Fruit fly (Drosophila melanogaster): Measurements from ENCODE around the gene gpp.

gpp gene

DNA sequence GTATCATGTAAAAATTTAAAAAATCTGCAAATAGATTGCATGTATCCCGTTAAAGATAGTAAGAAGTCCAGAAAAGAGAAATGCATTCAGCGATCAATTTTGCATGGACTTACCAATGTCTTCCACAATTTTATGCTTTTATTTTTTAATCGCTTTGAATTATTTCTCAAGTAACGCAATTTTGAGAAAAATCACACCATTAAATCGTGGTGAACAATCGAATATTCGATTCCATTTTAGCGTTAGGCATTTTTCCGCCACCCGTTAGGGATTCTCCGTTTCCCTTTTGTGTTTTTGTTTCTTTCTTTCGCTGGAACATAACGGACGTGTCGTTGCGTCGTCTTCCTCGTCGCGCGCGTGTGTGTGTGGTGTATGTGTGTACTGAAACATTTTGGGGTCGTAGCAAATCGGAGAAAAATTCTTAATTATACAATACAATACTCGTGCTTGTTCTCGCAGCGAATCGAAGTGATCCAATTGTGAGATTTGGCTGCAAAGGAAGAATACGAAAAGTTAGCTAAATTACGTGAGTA, at the start of gene gpp:
gpp (plus strand) TSS at position 290 of the 533 bp plus-strand sequence.
- TF ChIP-seq dl (GFP tag; optimal IDR thresholded peaks at IDR 0.05; ENCODE audit: insufficient read depth in 1 of 2, partially characterized antibody in 2 of 2) (no peak), lola (GFP tag; optimal IDR thresholded peaks at IDR 0.05) (no peak), foxo (GFP tag; optimal IDR thresholded peaks at IDR 0.05) (no peak), tai (GFP tag; optimal IDR thresholded peaks at IDR 0.05) (no peak), N (GFP tag; optimal IDR thresholded peaks at IDR 0.05) (no peak), brk (GFP tag; optimal IDR thresholded peaks at IDR 0.05) (peak; percentile 19), Hr78 (GFP tag; optimal IDR thresholded peaks at IDR 0.05) (no peak), dmrt93B (GFP tag; optimal IDR thresholded peaks at IDR 0.05) (no peak), Myc (optimal IDR thresholded peaks at IDR 0.05) (no peak), jim (GFP tag; optimal IDR thresholded peaks at IDR 0.05) (no peak), pan (optimal IDR thresholded peaks at IDR 0.05) (no peak), h (GFP tag; optimal IDR thresholded peaks at IDR 0.05) (no peak), Abd-B (GFP tag; optimal IDR thresholded peaks at IDR 0.05) (no peak), woc (GFP tag; optimal IDR thresholded peaks at IDR 0.05) (peak; percentile 22), br (GFP tag; optimal IDR thresholded peaks at IDR 0.05) (no peak), Vsx2 (GFP tag; optimal IDR thresholded peaks at IDR 0.05; ENCODE audit: partially characterized antibody) (peak; percentile 16), Sp1 (GFP tag; optimal IDR thresholded peaks at IDR 0.05) (peak; percentile 42), Hnf4 (GFP tag; optimal IDR thresholded peaks at IDR 0.05) (no peak), CG32264 (GFP tag; optimal IDR thresholded peaks at IDR 0.05) (no peak), sage (GFP tag; optimal IDR thresholded peaks at IDR 0.05) (no peak), Rel (GFP tag; optimal IDR thresholded peaks at IDR 0.05) (no peak), Rel (tag; optimal IDR thresholded peaks at IDR 0.05) (peak; percentile 34), dsf (GFP tag; optimal IDR thresholded peaks at IDR 0.05; ENCODE audit: borderline replicate concordance) (no peak), sv (GFP tag; optimal IDR thresholded peaks at IDR 0.05) (peak; percentile 20), GATAd (GFP tag; optimal IDR thresholded peaks at IDR 0.05) (no peak), Mio (GFP tag; optimal IDR thresholded peaks at IDR 0.05) (no peak), Dfd (GFP tag; optimal IDR thresholded peaks at IDR 0.05) (peak; percentile 14), CG9705 (GFP tag; optimal IDR thresholded peaks at IDR 0.05) (no peak), ey (GFP tag; optimal IDR thresholded peaks at IDR 0.05) (no peak), Dif (GFP tag; optimal IDR thresholded peaks at IDR 0.05; ENCODE audit: partially characterized antibody) (peak; percentile 5), Hr83 (GFP tag; optimal IDR thresholded peaks at IDR 0.05; ENCODE audit: poor library complexity, severe bottlenecking) (peak; percentile 32), psq (GFP tag; optimal IDR thresholded peaks at IDR 0.05) (peak; percentile 99), CrebA (GFP tag; optimal IDR thresholded peaks at IDR 0.05; ENCODE audit: borderline replicate concordance) (no peak), Jra (GFP tag; optimal IDR thresholded peaks at IDR 0.05) (no peak), HLH106 (tag; optimal IDR thresholded peaks at IDR 0.05) (no peak), OdsH (GFP tag; optimal IDR thresholded peaks at IDR 0.05) (no peak), rgr (GFP tag; optimal IDR thresholded peaks at IDR 0.05) (peak; percentile 7), usp (GFP tag; optimal IDR thresholded peaks at IDR 0.05) (no peak), fru (GFP tag; optimal IDR thresholded peaks at IDR 0.05) (no peak)

DNA sequence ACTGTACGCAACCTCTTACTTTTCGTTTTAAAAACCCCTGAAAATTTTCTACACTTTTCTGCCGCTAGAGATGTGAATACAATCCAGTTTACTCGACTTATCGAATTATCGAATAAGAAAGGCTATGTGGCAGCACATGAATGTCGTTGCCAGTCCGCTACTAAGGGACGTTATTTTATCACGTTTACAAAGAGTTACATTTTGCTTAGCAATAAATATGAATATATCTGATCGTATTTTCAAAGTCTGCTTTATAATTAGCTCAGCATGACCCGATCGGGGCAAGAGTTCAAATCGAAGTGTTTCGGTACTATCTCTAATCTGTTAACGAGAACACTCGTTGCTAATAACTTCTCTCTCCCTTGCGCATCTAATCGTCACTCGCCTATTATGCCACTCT, 38.6 kb upstream of the gpp start, which contains the start of gene CG42724:
CG42724 (minus strand) TSS at position 189 of the 400 bp plus-strand sequence.
- peak; percentile 30 for TF ChIP-seq Myc (optimal IDR thresholded peaks at IDR 0.05)
- no peak for TF ChIP-seq Mio (GFP tag; optimal IDR thresholded peaks at IDR 0.05)
- TF ChIP-seq dl (GFP tag; optimal IDR thresholded peaks at IDR 0.05; ENCODE audit: insufficient read depth in 1 of 2, partially characterized antibody in 2 of 2): no peak
- peak; percentile 42 for TF ChIP-seq sv (GFP tag; optimal IDR thresholded peaks at IDR 0.05)
- TF ChIP-seq br (GFP tag; optimal IDR thresholded peaks at IDR 0.05): no peak
- TF ChIP-seq rgr (GFP tag; optimal IDR thresholded peaks at IDR 0.05): no peak
- no peak for TF ChIP-seq CrebA (GFP tag; optimal IDR thresholded peaks at IDR 0.05; ENCODE audit: borderline replicate concordance)
- peak; percentile 20 for TF ChIP-seq psq (GFP tag; optimal IDR thresholded peaks at IDR 0.05)
- TF ChIP-seq woc (GFP tag; optimal IDR thresholded peaks at IDR 0.05): no peak
- no peak for TF ChIP-seq fru (GFP tag; optimal IDR thresholded peaks at IDR 0.05)
- peak; percentile 29 for TF ChIP-seq CG9705 (GFP tag; optimal IDR thresholded peaks at IDR 0.05)

All from whole organism, wandering third instar larva.